Worm (Caenorhabditis elegans) whole organism, young adult: ENCODE results near the gene C08D8.7.

Experiments
- F37B4.10 ChIP-seq: fragments of 200-800 bp; sonication (Bioruptor generic); IDR thresholded peaks from 2 replicates; pipeline ENCODE4 v1.3.6; 2022; ENCODE audit warnings: missing genetic modification characterization, missing compliant biosample characterization
- F39B2.1 ChIP-seq: fragments of 200-800 bp; sonication (Bioruptor generic); IDR thresholded peaks from 2 replicates; pipeline ENCODE4 v1.3.6; 2022; ENCODE audit warnings: missing genetic modification reagents, missing genetic modification characterization, missing compliant biosample characterization
- Y56A3A.18 ChIP-seq: fragments of 200-800 bp; sonication (Bioruptor generic); IDR thresholded peaks from 2 replicates; pipeline ENCODE4 v1.3.6; 2022; ENCODE audit warnings: missing genetic modification reagents, missing genetic modification characterization, missing compliant biosample characterization
- Y79H2A.3 ChIP-seq: fragments of 200-800 bp; sonication (Bioruptor generic); conservative IDR thresholded peaks from 2 replicates; pipeline ENCODE4 v1.3.6; 2022; ENCODE audit warnings: missing genetic modification reagents, missing genetic modification characterization, missing compliant biosample characterization
- ama-1 ChIP-seq, 3 experiments: fragments of 150-350 bp in 1 of 3; sonication (generic microtip) in 2 of 3; optimal IDR thresholded peaks; 2 replicates each; lab custom pipeline; 2014 to 2018; ENCODE audit warnings: missing biosample characterization in 2 of 3, missing genetic modification characterization in 2 of 3, missing genetic modification reagents in 2 of 3
- hsf-1 ChIP-seq: fragments of 200-800 bp; sonication (Bioruptor generic); IDR thresholded peaks from 2 replicates; pipeline ENCODE4 v1.3.6; 2022; ENCODE audit warnings: missing genetic modification reagents, missing genetic modification characterization, missing compliant biosample characterization
- let-526 ChIP-seq: fragments of 200-800 bp; sonication (Bioruptor generic); IDR thresholded peaks from 2 replicates; pipeline ENCODE4 v1.3.6; 2022; ENCODE audit warnings: missing genetic modification reagents, missing genetic modification characterization, missing compliant biosample characterization
- nfya-1 ChIP-seq: sonication (generic microtip); optimal IDR thresholded peaks from 2 replicates; lab custom pipeline; 2017; ENCODE audit warnings: antibody characterized with exemption, missing compliant biosample characterization, missing genetic modification characterization, borderline replicate concordance; ENCODE audit not compliant: insufficient read depth
- nhr-179 ChIP-seq: sonication (generic microtip); optimal IDR thresholded peaks from 2 replicates; lab custom pipeline; 2016; ENCODE audit warnings: mild to moderate bottlenecking, missing genetic modification characterization, missing compliant biosample characterization
- pha-4 ChIP-seq: fragments of 150-350 bp; sonication (generic microtip); optimal IDR thresholded peaks from 2 replicates; lab custom pipeline; 2014; ENCODE audit warnings: missing biosample characterization, missing genetic modification reagents, missing genetic modification characterization
- sea-2 ChIP-seq: fragments of 200-800 bp; sonication (Bioruptor generic); IDR thresholded peaks from 2 replicates; pipeline ENCODE4 v1.3.6; 2022; ENCODE audit warnings: missing genetic modification characterization, missing compliant biosample characterization

DNA sequence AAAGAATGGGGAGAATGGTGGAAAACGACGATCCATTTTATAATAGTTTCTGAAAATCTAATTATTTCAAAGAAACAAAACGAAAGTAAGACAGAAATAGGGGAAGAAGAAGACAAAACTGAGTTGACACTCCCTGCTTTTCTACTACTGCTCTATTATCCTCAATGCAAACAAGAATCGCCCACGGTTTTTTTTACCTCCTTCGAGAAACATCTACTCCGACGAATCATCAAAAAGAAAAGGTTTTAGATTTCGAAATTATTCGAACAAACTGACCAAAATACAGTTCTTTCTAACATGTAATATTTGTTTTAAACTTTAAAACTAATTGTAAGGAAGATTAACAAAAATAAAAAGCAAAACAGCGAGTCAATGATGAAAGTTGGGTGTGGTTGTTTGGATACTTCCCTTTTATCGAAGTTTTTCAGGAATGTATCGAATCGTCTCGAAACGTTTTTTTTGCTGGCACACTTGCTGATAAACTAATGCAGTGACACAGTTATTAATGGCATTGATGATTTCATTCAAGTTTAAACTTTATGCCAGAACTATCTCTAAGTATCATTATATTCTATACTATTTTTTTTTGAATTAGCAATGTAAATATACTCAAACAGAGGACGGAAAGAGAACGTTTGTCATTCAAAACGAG lies 45.0 kb downstream of the C08D8.7 start, which contains the start of gene hsp-17:
- TF ChIP-seq F37B4.10 (GFP tag; lab: Robert Waterston, UW) (no peak), ama-1 (optimal IDR thresholded peaks at IDR 0.05; lab: Kevin White, UChicago) (no peak), ama-1 (GFP tag; optimal IDR thresholded peaks at IDR 0.05; lab: Kevin White, UChicago) (no peak), F39B2.1 (GFP tag; lab: Robert Waterston, UW) (no peak), Y56A3A.18 (no peak), let-526 (no peak), nhr-179 (tag; lab: Kevin White, UChicago) (no peak), pha-4 (no peak), sea-2 (GFP tag; lab: Robert Waterston, UW) (no peak), hsf-1 (GFP tag; lab: Robert Waterston, UW) (no peak), nfya-1 (tag; lab: Kevin White, UChicago) (no peak), Y79H2A.3 (GFP tag; lab: Robert Waterston, UW) (no peak)
